Fruit fly (Drosophila melanogaster) whole organism, wandering third instar larva: ENCODE results near the gene SCOT.

Source experiments
- CrebA ChIP-seq: fragments of 200-800 bp; sonication (Bioruptor generic); optimal IDR thresholded peaks from 2 replicates; lab custom pipeline; 2016; ENCODE audit warnings: missing biosample characterization, mild to moderate bottlenecking, missing genetic modification characterization, borderline replicate concordance
- Dfd ChIP-seq: fragments of >200 bp; optimal IDR thresholded peaks from 2 replicates; lab custom pipeline; 2017; ENCODE audit warnings: missing biosample characterization, missing genetic modification characterization
- Dif ChIP-seq: fragments of 200-275, 200-300 bp; sonication (Bioruptor generic); optimal IDR thresholded peaks from 2 replicates; lab custom pipeline; 2018; ENCODE audit warnings: missing biosample characterization, missing genetic modification characterization; ENCODE audit not compliant: partially characterized antibody
- Hnf4 ChIP-seq: fragments of 200-800 bp; sonication (Bioruptor generic); optimal IDR thresholded peaks from 2 replicates; lab custom pipeline; 2016; ENCODE audit warnings: missing biosample characterization, mild to moderate bottlenecking, missing genetic modification characterization
- Jra ChIP-seq: sonication (Bioruptor generic); optimal IDR thresholded peaks from 2 replicates; lab custom pipeline; 2016; ENCODE audit warnings: missing biosample characterization, missing genetic modification characterization
- Mio ChIP-seq: sonication (Bioruptor generic); optimal IDR thresholded peaks from 2 replicates; lab custom pipeline; 2016; ENCODE audit warnings: missing biosample characterization, missing genetic modification characterization
- OdsH ChIP-seq: fragments of 200-800 bp; sonication (Bioruptor generic); optimal IDR thresholded peaks from 2 replicates; lab custom pipeline; 2016; ENCODE audit warnings: missing biosample characterization, mild to moderate bottlenecking, missing genetic modification characterization
- ey ChIP-seq: fragments of 200-800 bp; sonication (Bioruptor generic); optimal IDR thresholded peaks from 2 replicates; lab custom pipeline; 2016; ENCODE audit warnings: missing biosample characterization, missing genetic modification characterization
- foxo ChIP-seq, 2 experiments: fragments of 200-800 bp; sonication (Bioruptor generic); optimal IDR thresholded peaks; 2 replicates in 1 of 2; 3 replicates in 1 of 2; lab custom pipeline; 2016 to 2017; ENCODE audit warnings: missing biosample characterization in 2 of 2, missing genetic modification characterization in 2 of 2
- psq ChIP-seq: fragments of 200-800 bp; sonication (Bioruptor generic); optimal IDR thresholded peaks from 3 replicates; lab custom pipeline; 2017; ENCODE audit warnings: missing biosample characterization, mild to moderate bottlenecking, missing genetic modification characterization, moderate library complexity
- woc ChIP-seq: sonication (Bioruptor generic); optimal IDR thresholded peaks from 2 replicates; lab custom pipeline; 2016; ENCODE audit warnings: missing biosample characterization, mild to moderate bottlenecking, missing genetic modification characterization

DNA sequence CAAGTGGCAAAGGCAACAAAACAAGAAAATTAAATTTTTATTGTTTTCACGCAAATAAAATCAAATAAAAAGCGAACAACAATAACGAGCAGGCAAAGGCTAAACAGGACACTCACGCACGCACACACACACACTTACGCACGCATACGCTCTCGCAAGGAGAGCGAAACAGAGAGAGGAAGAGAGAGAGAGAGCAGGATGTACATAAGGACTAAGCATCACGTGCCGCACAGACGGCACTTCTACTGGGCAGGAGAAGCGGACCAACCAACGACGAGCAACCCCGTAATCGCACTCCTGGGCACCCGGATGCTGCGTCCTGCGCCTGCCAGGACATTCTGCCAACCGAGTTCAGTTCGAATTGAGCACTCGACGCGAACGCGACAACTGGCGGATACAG lies 42.0 kb upstream of the SCOT start, which contains the start of gene Dbx:
- TF ChIP-seq woc (GFP tag; lab: Kevin White, UChicago) (no peak), Dif (GFP tag; lab: Kevin White, UChicago) (no peak), psq (GFP tag; lab: Kevin White, UChicago) (no peak), CrebA (GFP tag; lab: Kevin White, UChicago) (no peak), OdsH (GFP tag; lab: Kevin White, UChicago) (no peak), Mio (GFP tag; lab: Kevin White, UChicago) (no peak), Dfd (GFP tag; lab: Kevin White, UChicago) (no peak), ey (GFP tag; lab: Kevin White, UChicago) (no peak), Hnf4 (GFP tag; lab: Kevin White, UChicago) (no peak), foxo (GFP tag; optimal IDR thresholded peaks at IDR 0.05; lab: Kevin White, UChicago) (no peak), Jra (GFP tag; lab: Kevin White, UChicago) (no peak)
